Fruit fly (Drosophila melanogaster) S2 (cell line): ENCODE measurements around the gene Nhe2.

ENCODE experiments used
- CG8478 ChIP-seq: fragments of >200 bp; optimal IDR thresholded peaks from 2 replicates; lab custom pipeline; 2018
- CTCF ChIP-seq, 2 experiments: fragments of >200 bp; optimal IDR thresholded peaks; 2 replicates each; lab custom pipeline; 2018

- TF ChIP-seq CG8478 (no peak), CTCF (optimal IDR thresholded peaks at IDR 0.05; lab: Kevin White, UChicago) (no peak)
These were observed 44.7 kb downstream of the Nhe2 start for dm6 chr2L:21149053-21149452.
